Worm (Caenorhabditis elegans) whole organism, late embryonic: ENCODE results near the gene C44F1.1.

Experiments used
- C08G9.2 ChIP-seq: sonication (generic microtip); optimal IDR thresholded peaks from 2 replicates; lab custom pipeline; 2016; ENCODE audit warnings: mild to moderate bottlenecking, missing genetic modification characterization, moderate library complexity, missing compliant biosample characterization
- dve-1 ChIP-seq: sonication (generic microtip); optimal IDR thresholded peaks from 2 replicates; lab custom pipeline; 2017; ENCODE audit warnings: antibody characterized with exemption, mild to moderate bottlenecking, missing genetic modification characterization, missing compliant biosample characterization
- ets-4 ChIP-seq: sonication (generic microtip); optimal IDR thresholded peaks from 2 replicates; lab custom pipeline; 2016; ENCODE audit warnings: missing genetic modification characterization, missing compliant biosample characterization
- gmeb-2 ChIP-seq: sonication (generic microtip); optimal IDR thresholded peaks from 2 replicates; lab custom pipeline; 2016; ENCODE audit warnings: missing genetic modification characterization, inconsistent platforms, missing compliant biosample characterization
- madf-2 ChIP-seq: sonication (generic microtip); optimal IDR thresholded peaks from 2 replicates; lab custom pipeline; 2017; ENCODE audit warnings: missing genetic modification characterization, missing compliant biosample characterization
- pha-4 ChIP-seq: fragments of 150-350 bp; optimal IDR thresholded peaks from 2 replicates; lab custom pipeline; 2018; ENCODE audit warnings: missing biosample characterization, missing genetic modification reagents, missing genetic modification characterization
- pqm-1 ChIP-seq: sonication (generic microtip); optimal IDR thresholded peaks from 2 replicates; lab custom pipeline; 2016; ENCODE audit warnings: missing genetic modification characterization, missing compliant biosample characterization
- rnt-1 ChIP-seq: sonication (generic microtip); optimal IDR thresholded peaks from 2 replicates; lab custom pipeline; 2016; ENCODE audit warnings: missing genetic modification characterization, missing compliant biosample characterization
- sdc-2 ChIP-seq: sonication (generic microtip); optimal IDR thresholded peaks from 2 replicates; lab custom pipeline; 2016; ENCODE audit warnings: missing genotype, missing genetic modification characterization, missing compliant biosample characterization
- unc-42 ChIP-seq: sonication (generic microtip); optimal IDR thresholded peaks from 2 replicates; lab custom pipeline; 2016; ENCODE audit warnings: missing genotype, missing genetic modification characterization, missing compliant biosample characterization
- ztf-16 ChIP-seq: sonication (generic microtip); optimal IDR thresholded peaks from 2 replicates; lab custom pipeline; 2017; ENCODE audit warnings: missing genetic modification characterization, missing compliant biosample characterization

ce11 chrIII:3789688-3790371, 24.5 kb upstream of the C44F1.1 start:
- TF ChIP-seq pqm-1 (tag; lab: Kevin White, UChicago) (no peak), madf-2 (no peak), ztf-16 (tag; lab: Kevin White, UChicago) (no peak), pha-4 (tag; lab: Kevin White, UChicago) (no peak), ets-4 (tag; lab: Kevin White, UChicago) (no peak), sdc-2 (tag; lab: Kevin White, UChicago) (no peak), unc-42 (peak; percentile 94), rnt-1 (no peak), gmeb-2 (tag; lab: Kevin White, UChicago) (no peak), C08G9.2 (no peak), dve-1 (tag; lab: Kevin White, UChicago) (no peak)
